Worm (Caenorhabditis elegans) whole organism, early embryonic: ENCODE results near the gene C03B1.6.

Source experiments
- B0310.2 ChIP-seq: sonication (generic microtip); optimal IDR thresholded peaks from 2 replicates; lab custom pipeline; 2016; ENCODE audit warnings: mild to moderate bottlenecking, missing genetic modification characterization, missing compliant biosample characterization
- F13C5.2 ChIP-seq: sonication (generic microtip); optimal IDR thresholded peaks from 2 replicates; lab custom pipeline; 2017; ENCODE audit warnings: mild to moderate bottlenecking, missing genetic modification characterization, inconsistent platforms, missing compliant biosample characterization
- aly-1 ChIP-seq: sonication (generic microtip); optimal IDR thresholded peaks from 2 replicates; lab custom pipeline; 2016; ENCODE audit warnings: missing genetic modification characterization, missing compliant biosample characterization
- ama-1 ChIP-seq: fragments of 150-350 bp; optimal IDR thresholded peaks from 2 replicates; lab custom pipeline; 2014
- ceh-13 ChIP-seq: fragments of 200-800 bp; sonication (Bioruptor generic); optimal IDR thresholded peaks from 2 replicates; lab custom pipeline; 2018; ENCODE audit warnings: mild to moderate bottlenecking, missing genetic modification characterization, missing compliant biosample characterization
- ceh-36 ChIP-seq: sonication (generic microtip); optimal IDR thresholded peaks from 2 replicates; lab custom pipeline; 2016; ENCODE audit warnings: missing genetic modification characterization, inconsistent platforms, missing compliant biosample characterization
- ets-7 ChIP-seq: sonication (generic microtip); optimal IDR thresholded peaks from 2 replicates; lab custom pipeline; 2016; ENCODE audit warnings: missing genotype, missing genetic modification characterization, missing compliant biosample characterization
- flt-1 ChIP-seq: fragments of 200-800 bp; sonication (Bioruptor generic); IDR thresholded peaks from 2 replicates; pipeline ENCODE4 v1.3.6; 2022; ENCODE audit warnings: missing genetic modification characterization, missing compliant biosample characterization
- hmbx-1 ChIP-seq: sonication (generic microtip); optimal IDR thresholded peaks from 2 replicates; lab custom pipeline; 2016; ENCODE audit warnings: mild to moderate bottlenecking, missing genetic modification characterization, missing compliant biosample characterization
- hmg-4 ChIP-seq: fragments of 200-800 bp; sonication (Bioruptor generic); optimal IDR thresholded peaks from 2 replicates; lab custom pipeline; 2018; ENCODE audit warnings: mild to moderate bottlenecking, missing genetic modification characterization, missing compliant biosample characterization
- hnd-1 ChIP-seq: sonication (generic microtip); optimal IDR thresholded peaks from 2 replicates; lab custom pipeline; 2016; ENCODE audit warnings: missing genetic modification characterization, missing compliant biosample characterization
- pes-1 ChIP-seq: fragments of 200-800 bp; sonication (Bioruptor generic); IDR thresholded peaks from 2 replicates; pipeline ENCODE4 v1.3.6; 2022; ENCODE audit warnings: missing genetic modification reagents, missing genetic modification characterization, missing compliant biosample characterization
- scrt-1 ChIP-seq: fragments of 200-800 bp; sonication (Bioruptor generic); IDR thresholded peaks from 2 replicates; pipeline ENCODE4 v1.3.6; 2022; ENCODE audit warnings: missing genetic modification characterization, missing compliant biosample characterization
- sea-1 ChIP-seq: fragments of 200-800 bp; sonication (Bioruptor generic); conservative IDR thresholded peaks from 2 replicates; pipeline ENCODE4 v1.3.6; 2022; ENCODE audit warnings: missing genetic modification characterization, missing compliant biosample characterization
- tbx-11 ChIP-seq: fragments of 200-800 bp; sonication (Bioruptor generic); IDR thresholded peaks from 2 replicates; pipeline ENCODE4 v1.3.6; 2022; ENCODE audit warnings: missing genetic modification characterization, missing compliant biosample characterization
- tbx-37 ChIP-seq: fragments of 200-800 bp; sonication (Bioruptor generic); conservative IDR thresholded peaks from 2 replicates; pipeline ENCODE4 v1.3.6; 2022; ENCODE audit warnings: missing genetic modification reagents, missing genetic modification characterization, missing compliant biosample characterization
- tra-4 ChIP-seq: sonication (generic microtip); optimal IDR thresholded peaks from 2 replicates; lab custom pipeline; 2017; ENCODE audit warnings: missing genetic modification characterization, missing compliant biosample characterization

The C03B1.6 gene

ce11 chrX:6345785-6346184 lies 4.3 kb upstream of the C03B1.6 start:
- TF ChIP-seq tra-4, result no peak
- TF ChIP-seq pes-1 (GFP tag; lab: Robert Waterston, UW), result no peak
- no peak for TF ChIP-seq B0310.2 (tag; lab: Kevin White, UChicago)
- no peak for TF ChIP-seq ets-7
- no peak for TF ChIP-seq ceh-13 (GFP tag; lab: Kevin White, UChicago)
- TF ChIP-seq tbx-37, result no peak
- TF ChIP-seq ama-1 (lab: Kevin White, UChicago), result no peak
- TF ChIP-seq ceh-36, result no peak
- no peak for TF ChIP-seq tbx-11 (GFP tag; lab: Robert Waterston, UW)
- TF ChIP-seq sea-1 (GFP tag; lab: Robert Waterston, UW), result no peak

ce11 chrX:6347013-6347412 lies 3.1 kb upstream of the C03B1.6 start, which contains the start of gene C03B1.9:
Gene C03B1.9, minus strand, starts transcription at chrX:6347113.
- no peak for TF ChIP-seq ceh-36
- no peak for TF ChIP-seq hnd-1 (tag; lab: Kevin White, UChicago)
- TF ChIP-seq ceh-13 (GFP tag; lab: Kevin White, UChicago), result no peak
- TF ChIP-seq hmg-4, result no peak

ce11 chrX:6353763-6354162 lies 3.6 kb downstream of the C03B1.6 start:
- no peak for TF ChIP-seq ets-7
- no peak for TF ChIP-seq tra-4
- TF ChIP-seq ama-1 (lab: Kevin White, UChicago), result no peak
- TF ChIP-seq ceh-36, result no peak
- no peak for TF ChIP-seq aly-1
- TF ChIP-seq sea-1 (GFP tag; lab: Robert Waterston, UW), result no peak
- no peak for TF ChIP-seq hnd-1 (tag; lab: Kevin White, UChicago)
- no peak for TF ChIP-seq tbx-37
- no peak for TF ChIP-seq tbx-11 (GFP tag; lab: Robert Waterston, UW)
- TF ChIP-seq hmbx-1 (tag; lab: Kevin White, UChicago), result no peak
- TF ChIP-seq B0310.2 (tag; lab: Kevin White, UChicago), result no peak
- TF ChIP-seq flt-1, result no peak
- no peak for TF ChIP-seq scrt-1 (GFP tag; lab: Robert Waterston, UW)

DNA sequence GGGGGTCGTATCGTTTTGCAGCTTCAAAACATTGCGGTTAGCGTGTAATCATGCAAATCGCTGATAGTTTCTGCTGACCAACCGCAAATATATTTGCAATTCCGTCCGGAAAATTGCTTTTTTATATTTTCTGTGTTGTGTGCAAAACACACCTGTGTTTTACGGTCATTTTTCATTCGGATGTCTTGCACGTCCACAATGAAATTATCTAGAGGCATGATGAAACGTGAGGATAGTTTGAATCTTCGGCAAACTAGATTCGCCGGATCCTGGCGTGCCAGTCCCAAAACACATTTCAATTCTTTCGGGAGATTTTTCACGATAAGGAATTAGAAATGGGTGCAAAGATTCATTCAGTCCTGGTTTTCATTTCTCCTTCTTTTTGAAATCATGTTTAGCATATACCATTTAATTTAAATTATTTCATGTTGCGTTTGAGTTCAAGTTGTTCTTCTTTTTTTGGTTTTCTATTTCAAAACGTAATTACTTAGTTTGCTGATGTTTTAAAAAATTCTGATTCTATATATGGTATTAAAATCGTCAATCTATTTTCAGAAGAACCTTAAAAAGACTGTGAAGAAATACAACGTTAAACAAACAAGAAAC lies 5.0 kb downstream of the C03B1.6 start, which contains the start of gene C03B1.5:
Gene C03B1.5, plus strand, starts transcription at position 556 of the 606 bp plus-strand sequence.
- TF ChIP-seq tbx-11 (GFP tag; lab: Robert Waterston, UW) (no peak), sea-1 (GFP tag; lab: Robert Waterston, UW) (no peak), ceh-13 (GFP tag; lab: Kevin White, UChicago) (no peak), ets-7 (no peak), ama-1 (lab: Kevin White, UChicago) (no peak), B0310.2 (tag; lab: Kevin White, UChicago) (no peak), flt-1 (no peak), hnd-1 (tag; lab: Kevin White, UChicago) (no peak), pes-1 (GFP tag; lab: Robert Waterston, UW) (no peak), tra-4 (no peak)

ce11 chrX:6357772-6358171 lies 7.7 kb downstream of the C03B1.6 start, which contains the start of gene C03B1.10:
Gene C03B1.10, minus strand, starts transcription at chrX:6357872.
- TF ChIP-seq B0310.2 (tag; lab: Kevin White, UChicago), result no peak
- no peak for TF ChIP-seq hnd-1 (tag; lab: Kevin White, UChicago)
- no peak for TF ChIP-seq F13C5.2 (tag; lab: Kevin White, UChicago)
- TF ChIP-seq pes-1 (GFP tag; lab: Robert Waterston, UW), result no peak
- TF ChIP-seq tbx-11 (GFP tag; lab: Robert Waterston, UW), result no peak
- no peak for TF ChIP-seq sea-1 (GFP tag; lab: Robert Waterston, UW)
- TF ChIP-seq ama-1 (lab: Kevin White, UChicago), result no peak
- TF ChIP-seq flt-1, result no peak
- TF ChIP-seq aly-1, result no peak
- no peak for TF ChIP-seq ceh-36
- no peak for TF ChIP-seq hmg-4

ce11 chrX:6360077-6360476 lies 10.0 kb downstream of the C03B1.6 start:
- TF ChIP-seq tbx-11 (GFP tag; lab: Robert Waterston, UW) (no peak), hmbx-1 (tag; lab: Kevin White, UChicago) (no peak), ceh-13 (GFP tag; lab: Kevin White, UChicago) (no peak), hnd-1 (tag; lab: Kevin White, UChicago) (no peak), sea-1 (GFP tag; lab: Robert Waterston, UW) (no peak)

ce11 chrX:6360658-6361057 lies 10.5 kb downstream of the C03B1.6 start, which contains the start of gene C03B1.14:
Gene C03B1.14, minus strand, starts transcription at chrX:6360758.
- TF ChIP-seq ets-7 (no peak), tra-4 (no peak), ceh-36 (no peak)

- TF ChIP-seq ceh-13 (GFP tag; lab: Kevin White, UChicago), result no peak
- no peak for TF ChIP-seq ceh-36
- no peak for TF ChIP-seq ama-1 (lab: Kevin White, UChicago)
- TF ChIP-seq tra-4, result no peak
- no peak for TF ChIP-seq B0310.2 (tag; lab: Kevin White, UChicago)
- TF ChIP-seq hmbx-1 (tag; lab: Kevin White, UChicago), result no peak
- no peak for TF ChIP-seq sea-1 (GFP tag; lab: Robert Waterston, UW)
Observed at ce11 chrX:6364196-6364595, 14.1 kb downstream of the C03B1.6 start, which contains the start of gene C03B1.4. Gene C03B1.4, plus strand, starts transcription at chrX:6364496.

DNA sequence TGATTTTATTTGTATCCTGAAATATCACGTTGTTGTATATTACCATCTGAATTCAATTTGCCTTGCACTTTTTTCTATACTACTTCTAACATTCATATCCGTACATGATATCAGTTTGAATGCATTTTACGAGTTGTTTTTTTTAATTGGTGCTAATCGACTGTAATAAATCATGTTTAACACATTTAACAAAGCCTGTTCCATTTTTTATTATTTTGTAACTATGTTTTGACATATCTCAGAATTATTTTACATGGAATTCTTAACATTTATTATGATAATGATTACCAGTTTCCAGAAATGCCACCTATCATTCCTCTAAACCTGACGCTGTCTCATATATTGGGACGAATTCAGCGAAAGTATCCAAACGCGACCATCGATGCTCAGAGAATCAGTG lies 15.6 kb downstream of the C03B1.6 start, which contains the start of gene C03B1.3:
Gene C03B1.3, plus strand, starts transcription at position 301 of the 400 bp plus-strand sequence.
- no peak for TF ChIP-seq tbx-37
- no peak for TF ChIP-seq tra-4
- no peak for TF ChIP-seq hmbx-1 (tag; lab: Kevin White, UChicago)
- TF ChIP-seq B0310.2 (tag; lab: Kevin White, UChicago), result no peak
- no peak for TF ChIP-seq ets-7
- no peak for TF ChIP-seq sea-1 (GFP tag; lab: Robert Waterston, UW)
